Worm (Caenorhabditis elegans): ENCODE results near the gene best-17.

The best-17 gene

ce11 chrIII:609549-609948 is at the start of gene best-17:
best-17 (minus strand) TSS chrIII:609649.
- no peak for TF ChIP-seq nhr-28 (tag; optimal IDR thresholded peaks at IDR 0.05)

DNA sequence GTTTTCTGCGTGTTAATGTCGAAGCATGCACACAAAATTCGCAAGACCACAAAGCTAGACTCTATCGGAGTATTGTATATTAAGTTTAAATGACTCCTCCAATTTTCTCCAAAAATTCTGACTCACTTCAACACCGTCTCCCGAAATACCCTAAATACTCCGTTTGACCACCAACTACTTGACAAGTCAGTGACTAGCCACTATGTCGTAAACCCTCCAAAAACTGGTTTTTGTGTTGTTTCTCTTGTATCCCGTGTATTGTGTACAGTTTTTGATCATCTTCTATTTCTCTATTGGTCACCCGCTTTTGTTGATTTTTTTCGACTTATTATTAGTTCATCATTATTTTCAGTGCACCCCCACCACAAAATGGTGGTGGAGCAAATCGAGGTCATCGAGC is 48.9 kb upstream of the best-17 start, which contains the start of gene C09F5.1:
C09F5.1 (plus strand) TSS at position 353 of the 400 bp plus-strand sequence.
- TF ChIP-seq nhr-28 (tag; optimal IDR thresholded peaks at IDR 0.05) = peak; percentile 50
- TF ChIP-seq zfp-3 (GFP tag; conservative IDR thresholded peaks at IDR 0.05) = no peak
- TF ChIP-seq nhr-77 (tag; optimal IDR thresholded peaks at IDR 0.05) = no peak

- TF ChIP-seq ctbp-1 (GFP tag; IDR thresholded peaks at IDR 0.05) (no peak), unc-62 (GFP tag; optimal IDR thresholded peaks at IDR 0.05 in 1 of 2) (peak in 1 of 2 experiments; percentile 76), unc-62 (tag; optimal IDR thresholded peaks at IDR 0.05) (no peak), aha-1 (tag) (peak; percentile 1), nhr-25 (tag; optimal IDR thresholded peaks at IDR 0.05; ENCODE audit: borderline replicate concordance, insufficient read depth) (peak; percentile 23)
Measured at ce11 chrIII:657241-657640, 47.8 kb upstream of the best-17 start.

DNA sequence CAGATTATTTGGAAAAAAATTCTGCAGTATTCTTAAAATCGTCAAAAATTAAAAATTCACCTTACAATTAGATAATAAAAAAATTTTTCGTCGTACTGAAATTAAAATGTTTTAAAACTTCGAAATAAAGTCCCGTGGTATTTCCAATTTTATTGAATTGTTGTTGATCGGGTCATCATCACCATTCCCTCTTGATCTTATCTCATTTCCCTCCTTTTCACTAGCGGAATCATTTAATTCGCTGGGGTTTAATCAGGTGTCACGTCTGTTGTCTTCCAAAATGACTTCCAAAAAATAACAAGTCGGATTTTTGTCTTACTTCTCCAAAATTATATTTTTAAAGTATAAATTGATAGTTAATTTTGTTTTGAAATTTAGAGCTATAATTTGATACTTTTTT is 47.2 kb upstream of the best-17 start:
- TF ChIP-seq ZK546.5 (tag; optimal IDR thresholded peaks at IDR 0.05) = no peak

- TF ChIP-seq mdl-1 (tag; optimal IDR thresholded peaks at IDR 0.05) = peak in 1 of 2 experiments; percentile 21
- no peak for TF ChIP-seq nhr-111 (GFP tag; optimal IDR thresholded peaks at IDR 0.05)
- no peak for TF ChIP-seq set-16 (GFP tag; IDR thresholded peaks at IDR 0.05)
- TF ChIP-seq lin-39 (tag; optimal IDR thresholded peaks at IDR 0.05) = no peak
- no peak for TF ChIP-seq Y5F2A.4 (GFP tag; optimal IDR thresholded peaks at IDR 0.05)
- 0 out of 2 replicates have a peak, but pooled peaks have one; percentile 46 for TF ChIP-seq madf-9 (GFP tag; conservative IDR thresholded peaks at IDR 0.05)
- no peak for TF ChIP-seq dmd-8 (GFP tag; IDR thresholded peaks at IDR 0.05)
- TF ChIP-seq mxl-3 (GFP tag; optimal IDR thresholded peaks at IDR 0.05) = peak; percentile 42
- no peak for TF ChIP-seq saeg-2 (GFP tag; IDR thresholded peaks at IDR 0.05)
- no peak for TF ChIP-seq pqm-1 (tag; optimal IDR thresholded peaks at IDR 0.05)
- no peak for TF ChIP-seq tra-1 (GFP tag; IDR thresholded peaks at IDR 0.05)
- no peak for TF ChIP-seq lin-15B (tag; optimal IDR thresholded peaks at IDR 0.05)
- peak; percentile 76 for TF ChIP-seq hlh-30 (tag; optimal IDR thresholded peaks at IDR 0.05; ENCODE audit: insufficient read depth)
- no peak for TF ChIP-seq skn-1 (tag; optimal IDR thresholded peaks at IDR 0.05)
Measured at ce11 chrIII:654365-654764, 44.9 kb upstream of the best-17 start.

- TF ChIP-seq ces-1 (GFP tag; optimal IDR thresholded peaks at IDR 0.05) = no peak
- no peak for TF ChIP-seq F44E2.7 (GFP tag; IDR thresholded peaks at IDR 0.05)
- no peak for TF ChIP-seq ama-1 (optimal IDR thresholded peaks at IDR 0.05)
- TF ChIP-seq lin-1 (GFP tag; IDR thresholded peaks at IDR 0.05) = no peak
- no peak for TF ChIP-seq lin-39 (tag; optimal IDR thresholded peaks at IDR 0.05)
- no peak for TF ChIP-seq attf-4 (tag; optimal IDR thresholded peaks at IDR 0.05)
- TF ChIP-seq hlh-30 (tag; optimal IDR thresholded peaks at IDR 0.05; ENCODE audit: insufficient read depth) = peak; percentile 45
- TF ChIP-seq nhr-10 (tag; optimal IDR thresholded peaks at IDR 0.05) = no peak
- TF ChIP-seq dmd-8 (GFP tag; IDR thresholded peaks at IDR 0.05) = no peak
- TF ChIP-seq lim-7 (GFP tag; IDR thresholded peaks at IDR 0.05) = no peak
- no peak for TF ChIP-seq nhr-41 (GFP tag; IDR thresholded peaks at IDR 0.05)
- TF ChIP-seq F26F4.8 (GFP tag; conservative IDR thresholded peaks at IDR 0.05) = no peak
- TF ChIP-seq lsy-2 (tag; optimal IDR thresholded peaks at IDR 0.05) = peak in 1 of 2 experiments; percentile 6
- TF ChIP-seq fos-1 (tag; optimal IDR thresholded peaks at IDR 0.05) = no peak
- no peak for TF ChIP-seq nhr-76 (tag; optimal IDR thresholded peaks at IDR 0.05)
- no peak for TF ChIP-seq lin-13 (GFP tag; optimal IDR thresholded peaks at IDR 0.05)
- peak; percentile 6 for TF ChIP-seq ceh-28 (tag; optimal IDR thresholded peaks at IDR 0.05)
- TF ChIP-seq D1046.2 (GFP tag; IDR thresholded peaks at IDR 0.05) = no peak
- TF ChIP-seq nhr-77 (tag; optimal IDR thresholded peaks at IDR 0.05) = peak; percentile 18
- TF ChIP-seq rbr-2 (tag; optimal IDR thresholded peaks at IDR 0.05) = no peak
- TF ChIP-seq dmd-6 (GFP tag; IDR thresholded peaks at IDR 0.05) = peak; percentile 45
- peak; percentile 58 for TF ChIP-seq hlh-11 (tag; optimal IDR thresholded peaks at IDR 0.05)
- no peak for TF ChIP-seq duxl-1 (tag; optimal IDR thresholded peaks at IDR 0.05; ENCODE audit: poor library complexity)
- peak; percentile 88 for TF ChIP-seq pqm-1 (tag; optimal IDR thresholded peaks at IDR 0.05)
- TF ChIP-seq dve-1 (tag; optimal IDR thresholded peaks at IDR 0.05; ENCODE audit: insufficient read depth) = peak; percentile 49
Measured at ce11 chrIII:651587-651986, 42.1 kb upstream of the best-17 start.
